Worm (Caenorhabditis elegans): ENCODE measurements around the gene ZK512.1.

ce11 chrIII:9069712-9070111 is 45.0 kb upstream of the ZK512.1 start:
- TF ChIP-seq him-1 (tag; optimal IDR thresholded peaks at IDR 0.05) (no peak), dao-5 (tag; optimal IDR thresholded peaks at IDR 0.05) (no peak), W03F9.2 (tag; optimal IDR thresholded peaks at IDR 0.05) (no peak)
